Fruit fly (Drosophila melanogaster): Measurements from ENCODE around the gene CG11889.

The CG11889 gene

DNA sequence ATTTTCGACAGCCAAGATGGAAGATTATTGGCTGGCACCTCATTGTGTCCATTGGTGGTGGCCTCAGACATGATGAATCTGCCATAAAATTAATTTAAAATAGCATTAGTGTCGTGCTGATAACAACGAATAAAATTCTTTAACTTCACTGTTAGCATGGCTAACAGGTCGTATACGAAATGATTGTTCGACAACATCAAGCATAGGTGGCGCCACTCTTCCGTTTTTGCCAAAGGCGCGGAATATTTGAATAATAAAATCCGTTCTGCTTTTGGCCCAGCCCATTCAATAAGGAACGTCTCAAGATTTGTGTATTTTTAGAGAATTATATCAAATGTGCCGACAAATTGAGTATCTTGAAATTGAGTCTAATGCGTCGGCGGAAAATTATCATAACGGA lies 42.6 kb downstream of the CG11889 start (continued):
- TF ChIP-seq D (optimal IDR thresholded peaks at IDR 0.05) (no peak), D (GFP tag; optimal IDR thresholded peaks at IDR 0.05) (no peak), Ets97D (GFP tag; optimal IDR thresholded peaks at IDR 0.05) (peak; percentile 22), dmrt11E (tag; optimal IDR thresholded peaks at IDR 0.05) (no peak), CG18599 (GFP tag; optimal IDR thresholded peaks at IDR 0.05) (no peak), Dip3 (GFP tag; optimal IDR thresholded peaks at IDR 0.05) (no peak), CG11723 (GFP tag; optimal IDR thresholded peaks at IDR 0.05) (no peak), Ravus (GFP tag; IDR thresholded peaks at IDR 0.05) (no peak), CG34422 (GFP tag; IDR thresholded peaks at IDR 0.05) (no peak), CG1832 (GFP tag; optimal IDR thresholded peaks at IDR 0.05) (no peak), wdn (GFP tag; IDR thresholded peaks at IDR 0.05) (no peak), CG17568 (GFP tag; optimal IDR thresholded peaks at IDR 0.05) (no peak), NFAT (GFP tag; IDR thresholded peaks at IDR 0.05) (no peak), cwo (GFP tag; optimal IDR thresholded peaks at IDR 0.05) (no peak), aop (GFP tag; IDR thresholded peaks at IDR 0.05) (no peak), run (tag; optimal IDR thresholded peaks at IDR 0.05) (no peak), CG9437 (GFP tag; optimal IDR thresholded peaks at IDR 0.05) (peak; percentile 1), Dad (GFP tag; optimal IDR thresholded peaks at IDR 0.05) (no peak), CG3163 (GFP tag; optimal IDR thresholded peaks at IDR 0.05) (no peak), zfh1 (GFP tag; IDR thresholded peaks at IDR 0.05) (no peak), Ets65A (GFP tag) (peak; percentile 43), Meics (GFP tag; optimal IDR thresholded peaks at IDR 0.05) (peak; percentile 27), Ada2b (GFP tag; IDR thresholded peaks at IDR 0.05) (no peak), gfzf (GFP tag; optimal IDR thresholded peaks at IDR 0.05) (no peak), Med (GFP tag) (peak; percentile 70), CG10366 (GFP tag; IDR thresholded peaks at IDR 0.05) (no peak), GATAe (GFP tag; conservative IDR thresholded peaks at IDR 0.05) (no peak), CG7271 (tag; optimal IDR thresholded peaks at IDR 0.05) (no peak), CG8478 (optimal IDR thresholded peaks at IDR 0.05) (no peak), CG17328 (GFP tag; IDR thresholded peaks at IDR 0.05) (no peak), CG15514 (GFP tag; optimal IDR thresholded peaks at IDR 0.05) (peak; percentile 29), dysf (GFP tag; IDR thresholded peaks at IDR 0.05) (no peak), Dip2 (GFP tag; IDR thresholded peaks at IDR 0.05) (peak; percentile 84), lab (GFP tag; optimal IDR thresholded peaks at IDR 0.05) (peak; percentile 26), CG3838 (GFP tag; optimal IDR thresholded peaks at IDR 0.05) (no peak), Six4 (GFP tag; optimal IDR thresholded peaks at IDR 0.05) (no peak), crp (GFP tag; optimal IDR thresholded peaks at IDR 0.05) (no peak), CG1233 (GFP tag; optimal IDR thresholded peaks at IDR 0.05) (peak; percentile 11), CG33557 (GFP tag; optimal IDR thresholded peaks at IDR 0.05) (no peak), CG7556 (GFP tag; optimal IDR thresholded peaks at IDR 0.05) (no peak)

DNA sequence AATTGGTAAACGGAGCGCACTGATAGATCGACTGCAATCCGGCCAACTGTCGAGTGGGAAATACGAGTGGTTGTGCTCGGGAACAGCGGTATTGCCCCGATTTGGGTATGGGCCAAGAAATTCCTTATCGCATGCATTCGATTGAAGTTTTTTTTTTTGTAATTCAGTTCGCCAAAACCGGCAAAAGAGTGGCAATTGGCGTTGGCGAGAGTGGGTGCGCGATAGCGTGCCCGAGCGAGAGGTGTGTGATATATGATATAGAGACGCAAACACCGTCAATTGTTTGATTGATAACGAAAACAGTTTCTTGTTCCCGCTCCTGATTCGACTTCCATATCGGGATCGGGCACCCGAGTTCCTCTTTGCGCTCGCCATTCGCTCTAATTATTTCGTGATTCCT lies 43.8 kb downstream of the CG11889 start, which contains the start of gene CG31087:
TSS of gene CG31087 (minus strand) at position 63 of the 400 bp plus-strand sequence.
- TF ChIP-seq br (optimal IDR thresholded peaks at IDR 0.05) (no peak), sd (tag; optimal IDR thresholded peaks at IDR 0.05) (peak; percentile 2), Kr (GFP tag; optimal IDR thresholded peaks at IDR 0.05) (no peak), ewg (GFP tag; optimal IDR thresholded peaks at IDR 0.05) (no peak), CG12769 (tag; optimal IDR thresholded peaks at IDR 0.05) (peak; percentile 40), NC2β (GFP tag; optimal IDR thresholded peaks at IDR 0.05) (no peak), CG7271 (tag; optimal IDR thresholded peaks at IDR 0.05) (no peak), CG17361 (GFP tag; IDR thresholded peaks at IDR 0.05) (no peak), Deaf1 (tag; optimal IDR thresholded peaks at IDR 0.05) (peak; percentile 51), tll (GFP tag; optimal IDR thresholded peaks at IDR 0.05) (no peak), chinmo (GFP tag; IDR thresholded peaks at IDR 0.05; ENCODE audit: partially characterized antibody) (0 out of 4 replicates have a peak, but pooled peaks have one; percentile 57), CG4404 (GFP tag; IDR thresholded peaks at IDR 0.05) (no peak), CG3847 (GFP tag; IDR thresholded peaks at IDR 0.05) (no peak), CG3163 (GFP tag; optimal IDR thresholded peaks at IDR 0.05) (no peak), grau (tag; optimal IDR thresholded peaks at IDR 0.05) (no peak), lab (GFP tag; optimal IDR thresholded peaks at IDR 0.05) (peak; percentile 50), exex (tag; optimal IDR thresholded peaks at IDR 0.05) (peak; percentile 56)
